Worm (Caenorhabditis elegans) whole organism, early embryonic: ENCODE measurements around the gene jkk-1.

ENCODE experiments used
- ama-1 ChIP-seq: fragments of 150-350 bp; optimal IDR thresholded peaks from 2 replicates; lab custom pipeline; 2014
- ceh-36 ChIP-seq: sonication (generic microtip); optimal IDR thresholded peaks from 2 replicates; lab custom pipeline; 2016; ENCODE audit warnings: missing genetic modification characterization, inconsistent platforms, missing compliant biosample characterization
- flt-1 ChIP-seq: fragments of 200-800 bp; sonication (Bioruptor generic); IDR thresholded peaks from 2 replicates; pipeline ENCODE4 v1.3.6; 2022; ENCODE audit warnings: missing genetic modification characterization, missing compliant biosample characterization
- hnd-1 ChIP-seq: sonication (generic microtip); optimal IDR thresholded peaks from 2 replicates; lab custom pipeline; 2016; ENCODE audit warnings: missing genetic modification characterization, missing compliant biosample characterization

DNA sequence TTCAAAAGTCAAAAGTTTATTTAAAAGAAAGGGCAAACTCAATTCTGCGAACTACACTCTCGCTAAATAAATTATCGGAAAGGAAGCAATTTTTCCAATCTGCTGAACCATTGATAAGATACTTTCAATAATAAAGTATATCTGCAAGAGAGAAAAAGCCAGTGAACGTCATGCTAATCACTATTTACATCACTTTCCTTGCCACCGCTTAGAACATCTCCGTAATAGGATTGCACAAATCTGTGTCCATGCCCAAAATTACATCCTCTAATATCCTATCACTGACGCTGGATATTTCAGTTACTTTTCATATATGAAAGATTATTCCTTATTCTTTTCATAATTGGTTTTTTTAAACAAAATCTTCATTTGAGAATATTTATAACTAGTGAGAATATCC is 14.5 kb downstream of the jkk-1 start:
- no peak for TF ChIP-seq flt-1 (GFP tag; lab: Robert Waterston, UW)
- TF ChIP-seq hnd-1 (tag; lab: Kevin White, UChicago), result no peak
- TF ChIP-seq ceh-36 (tag; lab: Kevin White, UChicago), result no peak
- TF ChIP-seq ama-1, result no peak
